Worm (Caenorhabditis elegans) whole organism, L4 larva: Measurements from ENCODE around the gene T24E12.12.

Source experiments
- ces-1 ChIP-seq: fragments of 150-350 bp; sonication (generic microtip); optimal IDR thresholded peaks from 4 replicates; lab custom pipeline; 2014; ENCODE audit warnings: missing biosample characterization, missing genetic modification reagents, missing genetic modification characterization
- dmd-8 ChIP-seq: fragments of 200-800 bp; sonication (Bioruptor generic); IDR thresholded peaks from 2 replicates; pipeline ENCODE4 v1.3.6; 2022; ENCODE audit warnings: missing genetic modification characterization, missing compliant biosample characterization
- mdl-1 ChIP-seq, 2 experiments: fragments of 150-350 bp in 1 of 2; sonication (generic microtip) in 1 of 2; optimal IDR thresholded peaks; 2 replicates each; lab custom pipeline; 2014 to 2017; ENCODE audit warnings: missing biosample characterization in 2 of 2, missing genetic modification characterization in 2 of 2
- nhr-11 ChIP-seq: fragments of 150-350 bp; optimal IDR thresholded peaks from 2 replicates; lab custom pipeline; 2014; ENCODE audit warnings: missing biosample characterization, missing genetic modification characterization
- nhr-237 ChIP-seq: sonication (generic microtip); optimal IDR thresholded peaks from 2 replicates; lab custom pipeline; 2017; ENCODE audit warnings: missing biosample characterization, missing genetic modification characterization
- set-16 ChIP-seq: fragments of 200-800 bp; sonication (Bioruptor generic); IDR thresholded peaks from 2 replicates; pipeline ENCODE4 v1.3.6; 2022; ENCODE audit warnings: missing genetic modification reagents, missing genetic modification characterization, missing compliant biosample characterization

ce11 chrII:3752184-3752583, 6.9 kb upstream of the T24E12.12 start, which contains the start of gene sdz-11:
- TF ChIP-seq nhr-11 (no peak), dmd-8 (GFP tag; lab: Robert Waterston, UW) (no peak), mdl-1 (tag; optimal IDR thresholded peaks at IDR 0.05; lab: Kevin White, UChicago) (no peak), ces-1 (GFP tag; lab: Kevin White, UChicago) (no peak), nhr-237 (no peak), set-16 (GFP tag; lab: Robert Waterston, UW) (no peak)
